Fruit fly (Drosophila melanogaster): ENCODE data around the gene CG9920.

- no peak for TF ChIP-seq Gug (GFP tag; IDR thresholded peaks at IDR 0.05)
- TF ChIP-seq CG8119 (GFP tag; IDR thresholded peaks at IDR 0.05) = no peak
These were observed 34.1 kb upstream of the CG9920 start, which contains the start of gene CG14356 for dm6 chr3R:14131972-14132371.

All from whole organism, prepupa.